Fruit fly (Drosophila melanogaster): ENCODE data around the gene CG9114.

DNA sequence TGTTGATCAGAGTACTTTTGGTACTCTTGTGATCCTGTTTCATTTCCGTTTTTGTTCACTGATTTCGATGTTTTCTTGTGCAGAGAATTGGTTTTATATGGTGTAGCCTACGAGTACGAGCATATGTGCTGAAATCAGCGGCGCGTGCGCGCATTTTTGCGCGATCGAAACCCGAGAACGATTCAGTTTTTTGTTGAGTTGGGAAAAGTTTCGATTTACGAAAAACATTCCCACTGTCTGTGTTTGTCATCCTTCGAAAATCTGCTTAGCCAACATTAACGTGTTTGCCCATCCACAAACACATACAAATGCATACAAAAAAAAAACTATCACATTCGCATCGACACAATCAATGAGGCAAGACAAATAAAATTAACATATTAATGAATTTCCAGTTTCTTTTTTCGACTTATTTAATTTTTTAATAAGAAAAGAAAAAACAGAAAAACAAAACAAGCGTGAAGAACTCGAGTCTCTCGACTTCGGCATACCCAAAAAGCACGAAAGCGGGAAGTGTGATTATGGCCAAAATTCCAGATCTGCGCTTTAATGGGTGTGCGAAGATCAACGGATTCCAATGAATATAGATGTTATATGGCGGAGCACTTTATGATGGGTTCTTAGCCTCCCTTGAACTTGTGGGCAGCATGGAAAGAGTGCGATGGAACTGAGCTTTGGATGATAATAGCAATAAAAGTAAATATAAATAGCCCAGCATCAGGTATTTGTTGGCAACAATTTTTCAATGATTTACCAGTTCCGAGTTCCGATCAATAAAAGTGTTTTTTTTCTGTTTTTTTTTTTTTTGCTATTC lies 32.8 kb downstream of the CG9114 start:
- TF ChIP-seq CG10669 (GFP tag; optimal IDR thresholded peaks at IDR 0.05) (no peak), CG8632 (GFP tag; optimal IDR thresholded peaks at IDR 0.05) (no peak), Gug (GFP tag; IDR thresholded peaks at IDR 0.05) (no peak)

Data from whole organism, prepupa.